Worm (Caenorhabditis elegans) whole organism, L1 larva: Measurements from ENCODE around the gene sec-16A.1.

ENCODE experiments used
- C34B4.2 ChIP-seq: sonication (generic microtip); optimal IDR thresholded peaks from 2 replicates; lab custom pipeline; 2017; ENCODE audit warnings: mild to moderate bottlenecking, missing genetic modification characterization, missing compliant biosample characterization
- F16B12.6 ChIP-seq: fragments of 150-350 bp; optimal IDR thresholded peaks from 2 replicates; lab custom pipeline; 2014; ENCODE audit warnings: missing biosample characterization, missing genetic modification characterization
- aha-1 ChIP-seq: fragments of 150-350 bp; optimal IDR thresholded peaks from 2 replicates; lab custom pipeline; 2014; ENCODE audit warnings: missing biosample characterization, missing genetic modification characterization
- alr-1 ChIP-seq: fragments of 200-800 bp; sonication (Bioruptor generic); optimal IDR thresholded peaks from 2 replicates; lab custom pipeline; 2018; ENCODE audit warnings: borderline replicate concordance, mild to moderate bottlenecking, missing genetic modification characterization, missing compliant biosample characterization
- ama-1 ChIP-seq: fragments of 150-350 bp; optimal IDR thresholded peaks from 2 replicates; lab custom pipeline; 2014
- blmp-1 ChIP-seq: fragments of 150-350 bp; optimal IDR thresholded peaks from 2 replicates; lab custom pipeline; 2014; ENCODE audit warnings: missing biosample characterization, missing genetic modification characterization
- ceh-63 ChIP-seq: fragments of 200-800 bp; sonication (Bioruptor generic); optimal IDR thresholded peaks from 2 replicates; lab custom pipeline; 2018; ENCODE audit warnings: mild to moderate bottlenecking, missing genetic modification characterization, missing compliant biosample characterization
- ceh-8 ChIP-seq: fragments of 200-800 bp; sonication (Bioruptor generic); optimal IDR thresholded peaks from 2 replicates; lab custom pipeline; 2018; ENCODE audit warnings: mild to moderate bottlenecking, missing genetic modification characterization, moderate library complexity, missing compliant biosample characterization
- ceh-82 ChIP-seq, 3 experiments: fragments of 150-350 bp in 1 of 3; sonication (generic microtip) in 2 of 3; optimal IDR thresholded peaks; 2 replicates each; lab custom pipeline; 2014 to 2017; ENCODE audit warnings: missing biosample characterization in 3 of 3, missing genetic modification characterization in 3 of 3
- ces-1 ChIP-seq: fragments of 150-350 bp; optimal IDR thresholded peaks from 2 replicates; lab custom pipeline; 2014; ENCODE audit warnings: missing biosample characterization, missing genetic modification reagents, missing genetic modification characterization
- dpl-1 ChIP-seq, 3 experiments: fragments of 150-350 bp in 2 of 3; sonication (generic microtip) in 1 of 3; optimal IDR thresholded peaks; 2 replicates each; lab custom pipeline; 2014 to 2017; ENCODE audit warnings: missing biosample characterization in 3 of 3, missing genetic modification characterization in 3 of 3, missing genetic modification reagents in 3 of 3
- efl-1 ChIP-seq, 4 experiments: fragments of 150-350 bp; optimal IDR thresholded peaks in 3 of 4; peaks in 1 of 4; 1 replicate in 1 of 4; 2 replicates in 3 of 4; lab custom pipeline; 2014; ENCODE audit warnings: missing biosample characterization in 2 of 4, missing genetic modification characterization in 2 of 4, missing genetic modification reagents in 2 of 4
- efl-3 ChIP-seq: fragments of 200-800 bp; sonication (Bioruptor generic); optimal IDR thresholded peaks from 2 replicates; lab custom pipeline; 2018; ENCODE audit warnings: mild to moderate bottlenecking, missing genetic modification characterization, missing compliant biosample characterization
- egl-27 ChIP-seq, 2 experiments: fragments of 150-350 bp in 1 of 2; sonication (generic microtip); optimal IDR thresholded peaks; 3 replicates each; lab custom pipeline; 2017 to 2018; ENCODE audit warnings: missing biosample characterization in 2 of 2, missing genetic modification characterization in 2 of 2, missing genetic modification reagents in 2 of 2
- elt-3 ChIP-seq, 6 experiments: fragments of 150-350 bp in 1 of 6; sonication (generic microtip); optimal IDR thresholded peaks; 2 replicates each; lab custom pipeline; 2017 to 2018; ENCODE audit warnings: missing biosample characterization in 6 of 6, missing genetic modification characterization in 6 of 6, inconsistent platforms in 1 of 6
- fkh-4 ChIP-seq: sonication (generic microtip); optimal IDR thresholded peaks from 2 replicates; lab custom pipeline; 2016; ENCODE audit warnings: missing compliant biosample characterization, missing genetic modification characterization, borderline replicate concordance
- fos-1 ChIP-seq: fragments of 150-350 bp; optimal IDR thresholded peaks from 2 replicates; lab custom pipeline; 2014; ENCODE audit warnings: missing biosample characterization, missing genetic modification characterization
- grh-1 ChIP-seq: fragments of 200-800 bp; sonication (Bioruptor generic); IDR thresholded peaks from 2 replicates; pipeline ENCODE4 v1.3.6; 2022; ENCODE audit warnings: missing genetic modification reagents, missing genetic modification characterization, missing compliant biosample characterization
- hpl-2 ChIP-seq: fragments of 150-350 bp; optimal IDR thresholded peaks from 2 replicates; lab custom pipeline; 2014; ENCODE audit warnings: missing biosample characterization, missing genetic modification reagents, missing genetic modification characterization
- irx-1 ChIP-seq: sonication (generic microtip); optimal IDR thresholded peaks from 2 replicates; lab custom pipeline; 2016; ENCODE audit warnings: missing genetic modification characterization, missing compliant biosample characterization
- jun-1 ChIP-seq: fragments of 150-350 bp; optimal IDR thresholded peaks from 2 replicates; lab custom pipeline; 2014; ENCODE audit warnings: missing biosample characterization, missing genetic modification reagents, missing genetic modification characterization
- lin-13 ChIP-seq: fragments of 150-350 bp; optimal IDR thresholded peaks from 2 replicates; lab custom pipeline; 2014; ENCODE audit warnings: missing biosample characterization, missing genetic modification reagents, missing genetic modification characterization
- lin-14 ChIP-seq: fragments of 200-800 bp; sonication (Bioruptor generic); optimal IDR thresholded peaks from 2 replicates; lab custom pipeline; 2018; ENCODE audit warnings: mild to moderate bottlenecking, missing genetic modification characterization, moderate library complexity, missing compliant biosample characterization
- lin-15B ChIP-seq: fragments of 150-350 bp; sonication (generic microtip); optimal IDR thresholded peaks from 3 replicates; lab custom pipeline; 2014; ENCODE audit warnings: missing biosample characterization, missing genetic modification characterization
- lin-35 ChIP-seq, 2 experiments: fragments of 150-350 bp; optimal IDR thresholded peaks; 2 replicates each; lab custom pipeline; 2014; ENCODE audit warnings: missing biosample characterization in 2 of 2, missing genetic modification characterization in 2 of 2, missing genetic modification reagents in 2 of 2
- lin-39 ChIP-seq: fragments of 150-350 bp; optimal IDR thresholded peaks from 2 replicates; lab custom pipeline; 2014; ENCODE audit warnings: missing biosample characterization, missing genetic modification reagents, missing genetic modification characterization
- lir-3 ChIP-seq: sonication (generic microtip); optimal IDR thresholded peaks from 2 replicates; lab custom pipeline; 2016; ENCODE audit warnings: mild to moderate bottlenecking, missing genetic modification characterization, moderate library complexity, missing compliant biosample characterization; ENCODE audit not compliant: poor library complexity
- nhr-19 ChIP-seq: fragments of 200-800 bp; sonication (Bioruptor generic); conservative IDR thresholded peaks from 2 replicates; pipeline ENCODE4 v1.3.6; 2022; ENCODE audit warnings: missing genetic modification characterization, missing compliant biosample characterization
- nhr-20 ChIP-seq: sonication (generic microtip); optimal IDR thresholded peaks from 2 replicates; lab custom pipeline; 2016; ENCODE audit warnings: mild to moderate bottlenecking, missing genetic modification characterization, missing compliant biosample characterization
- nhr-237 ChIP-seq: fragments of 150-350 bp; optimal IDR thresholded peaks from 2 replicates; lab custom pipeline; 2014; ENCODE audit warnings: missing biosample characterization, missing genetic modification characterization
- nhr-47 ChIP-seq: sonication (generic microtip); optimal IDR thresholded peaks from 2 replicates; lab custom pipeline; 2016; ENCODE audit warnings: mild to moderate bottlenecking, missing genetic modification characterization, moderate library complexity, missing compliant biosample characterization
- nhr-71 ChIP-seq: sonication (generic microtip); optimal IDR thresholded peaks from 2 replicates; lab custom pipeline; 2016; ENCODE audit warnings: mild to moderate bottlenecking, missing genetic modification characterization, moderate library complexity, missing compliant biosample characterization
- nhr-77 ChIP-seq: fragments of 150-350 bp; optimal IDR thresholded peaks from 2 replicates; lab custom pipeline; 2014; ENCODE audit warnings: missing biosample characterization, missing genetic modification characterization
- nhr-85 ChIP-seq: sonication (generic microtip); peaks from one replicate; lab custom pipeline; 2016; ENCODE audit warnings: missing genetic modification characterization, inconsistent platforms, missing compliant biosample characterization
- nhr-90 ChIP-seq: sonication (generic microtip); optimal IDR thresholded peaks from 2 replicates; lab custom pipeline; 2016; ENCODE audit warnings: mild to moderate bottlenecking, missing genetic modification characterization, missing compliant biosample characterization; ENCODE audit not compliant: poor library complexity
- pqm-1 ChIP-seq: sonication (generic microtip); optimal IDR thresholded peaks from 3 replicates; lab custom pipeline; 2017; ENCODE audit warnings: missing biosample characterization, missing genetic modification characterization
- rnt-1 ChIP-seq: sonication (generic microtip); optimal IDR thresholded peaks from 2 replicates; lab custom pipeline; 2016; ENCODE audit warnings: mild to moderate bottlenecking, missing genetic modification characterization, moderate library complexity, missing compliant biosample characterization
- snpc-4 ChIP-seq: fragments of 150-350 bp; optimal IDR thresholded peaks from 2 replicates; lab custom pipeline; 2014; ENCODE audit warnings: missing biosample characterization, missing genetic modification characterization
- snu-23 ChIP-seq: sonication (generic microtip); optimal IDR thresholded peaks from 2 replicates; lab custom pipeline; 2016; ENCODE audit warnings: missing genetic modification characterization, missing compliant biosample characterization
- sptf-1 ChIP-seq: fragments of 150-350 bp; optimal IDR thresholded peaks from 2 replicates; lab custom pipeline; 2014; ENCODE audit warnings: missing biosample characterization, missing genetic modification characterization
- tbx-2 ChIP-seq: sonication (generic microtip); optimal IDR thresholded peaks from 2 replicates; lab custom pipeline; 2016; ENCODE audit warnings: missing genetic modification characterization, missing compliant biosample characterization
- tlp-1 ChIP-seq: fragments of 150-350 bp; optimal IDR thresholded peaks from 2 replicates; lab custom pipeline; 2014; ENCODE audit warnings: missing biosample characterization, missing genetic modification characterization
- unc-30 ChIP-seq: sonication (generic microtip); optimal IDR thresholded peaks from 2 replicates; lab custom pipeline; 2017; ENCODE audit warnings: missing biosample characterization, missing genetic modification characterization
- unc-62 ChIP-seq: fragments of 150-350 bp; optimal IDR thresholded peaks from 2 replicates; lab custom pipeline; 2014; ENCODE audit warnings: missing biosample characterization, missing genetic modification reagents, missing genetic modification characterization
- unc-86 ChIP-seq: sonication (generic microtip); optimal IDR thresholded peaks from 2 replicates; lab custom pipeline; 2016; ENCODE audit warnings: missing genetic modification characterization, missing compliant biosample characterization
- unc-98 ChIP-seq: fragments of 200-800 bp; sonication (Bioruptor generic); IDR thresholded peaks from 2 replicates; pipeline ENCODE4 v1.3.6; 2022; ENCODE audit warnings: missing genetic modification characterization, missing compliant biosample characterization
- vab-15 ChIP-seq: sonication (generic microtip); optimal IDR thresholded peaks from 2 replicates; lab custom pipeline; 2017; ENCODE audit warnings: missing genotype, mild to moderate bottlenecking, missing genetic modification characterization, missing compliant biosample characterization
- xbp-1 ChIP-seq: sonication (generic microtip); optimal IDR thresholded peaks from 2 replicates; lab custom pipeline; 2016; ENCODE audit warnings: missing genetic modification characterization, missing compliant biosample characterization
- zip-4 ChIP-seq: fragments of 200-800 bp; sonication (Bioruptor generic); optimal IDR thresholded peaks from 2 replicates; lab custom pipeline; 2018; ENCODE audit warnings: mild to moderate bottlenecking, missing genetic modification characterization, moderate library complexity, missing compliant biosample characterization
- ztf-4 ChIP-seq: fragments of 150-350 bp; optimal IDR thresholded peaks from 2 replicates; lab custom pipeline; 2014; ENCODE audit warnings: missing biosample characterization, missing genetic modification characterization

sec-16A.1 gene

ce11 chrIII:9104060-9104459, 21.6 kb upstream of the sec-16A.1 start:
- TF ChIP-seq jun-1 (peak; percentile 26), dpl-1 (GFP tag; optimal IDR thresholded peaks at IDR 0.05; lab: Kevin White, UChicago) (peak; percentile 4 to 40 (median 30)), grh-1 (GFP tag; lab: Robert Waterston, UW) (peak; percentile 43; the same call in 1 of the 2 replicates), nhr-19 (peak; percentile 66), unc-62 (GFP tag; lab: Kevin White, UChicago) (no peak), nhr-237 (tag; lab: Kevin White, UChicago) (no peak), lin-14 (peak; percentile 9), lin-35 (GFP tag; optimal IDR thresholded peaks at IDR 0.05; lab: Kevin White, UChicago) (peak in 1 of 2 experiments; percentile 76), F16B12.6 (tag; lab: Kevin White, UChicago) (peak; percentile 6), zip-4 (GFP tag; lab: Kevin White, UChicago) (peak; percentile 17), fos-1 (tag; lab: Kevin White, UChicago) (no peak), nhr-20 (tag; lab: Kevin White, UChicago) (peak; percentile 48), unc-98 (GFP tag; lab: Robert Waterston, UW) (no peak), rnt-1 (tag; lab: Kevin White, UChicago) (peak; percentile 62), tlp-1 (tag; lab: Kevin White, UChicago) (no peak), ceh-82 (tag; optimal IDR thresholded peaks at IDR 0.05; lab: Kevin White, UChicago) (peak in 1 of 3 experiments; percentile 39), snpc-4 (tag; lab: Kevin White, UChicago) (peak; percentile 29), tbx-2 (tag; lab: Kevin White, UChicago) (no peak), nhr-77 (tag; lab: Kevin White, UChicago) (peak; percentile 8), nhr-90 (tag; lab: Kevin White, UChicago) (peak; percentile 66), irx-1 (no peak), efl-1 (optimal IDR thresholded peaks at IDR 0.05; lab: Kevin White, UChicago) (peak; percentile 31 to 50), efl-1 (GFP tag; optimal IDR thresholded peaks at IDR 0.05 in 1 of 2; lab: Kevin White, UChicago) (peak; percentile 12 to 94), fkh-4 (no peak), lir-3 (no peak), xbp-1 (tag; lab: Kevin White, UChicago) (peak; percentile 18), snu-23 (GFP tag; lab: Kevin White, UChicago) (peak; percentile 62)
- TF ChIP-seq, all 84 proteins: peak for 17

- TF ChIP-seq ztf-4 (tag; lab: Kevin White, UChicago) (no peak), ama-1 (lab: Kevin White, UChicago) (no peak), hpl-2 (GFP tag; lab: Kevin White, UChicago) (no peak), nhr-71 (tag; lab: Kevin White, UChicago) (no peak), lin-14 (peak; percentile 6), C34B4.2 (no peak), snpc-4 (tag; lab: Kevin White, UChicago) (no peak), nhr-19 (no peak), egl-27 (tag; optimal IDR thresholded peaks at IDR 0.05; lab: Kevin White, UChicago) (no peak), unc-30 (tag; lab: Kevin White, UChicago) (no peak), lin-13 (no peak), nhr-85 (tag; lab: Kevin White, UChicago) (peak; percentile 55), lin-15B (tag; lab: Kevin White, UChicago) (no peak), elt-3 (tag; optimal IDR thresholded peaks at IDR 0.05; lab: Kevin White, UChicago) (peak in 1 of 6 experiments; percentile 61), alr-1 (no peak), blmp-1 (tag; lab: Kevin White, UChicago) (peak; percentile 51), nhr-47 (tag; lab: Kevin White, UChicago) (no peak), fos-1 (tag; lab: Kevin White, UChicago) (no peak), efl-3 (GFP tag; lab: Kevin White, UChicago) (no peak), ces-1 (GFP tag; lab: Kevin White, UChicago) (no peak), ceh-63 (GFP tag; lab: Kevin White, UChicago) (no peak), ceh-8 (GFP tag; lab: Kevin White, UChicago) (no peak), vab-15 (tag; lab: Kevin White, UChicago) (no peak), rnt-1 (tag; lab: Kevin White, UChicago) (no peak), F16B12.6 (tag; lab: Kevin White, UChicago) (no peak), nhr-77 (tag; lab: Kevin White, UChicago) (no peak), sptf-1 (tag; lab: Kevin White, UChicago) (no peak), unc-86 (tag; lab: Kevin White, UChicago) (no peak), lin-39 (no peak), pqm-1 (tag; lab: Kevin White, UChicago) (no peak), aha-1 (tag; lab: Kevin White, UChicago) (no peak), tlp-1 (tag; lab: Kevin White, UChicago) (no peak)
- TF ChIP-seq, all 84 proteins: peak for 4
Measured at ce11 chrIII:9105653-9106052, 20.0 kb upstream of the sec-16A.1 start.
